Fruit fly (Drosophila melanogaster): ENCODE measurements around the gene CG10375.

CG10375 gene

DNA sequence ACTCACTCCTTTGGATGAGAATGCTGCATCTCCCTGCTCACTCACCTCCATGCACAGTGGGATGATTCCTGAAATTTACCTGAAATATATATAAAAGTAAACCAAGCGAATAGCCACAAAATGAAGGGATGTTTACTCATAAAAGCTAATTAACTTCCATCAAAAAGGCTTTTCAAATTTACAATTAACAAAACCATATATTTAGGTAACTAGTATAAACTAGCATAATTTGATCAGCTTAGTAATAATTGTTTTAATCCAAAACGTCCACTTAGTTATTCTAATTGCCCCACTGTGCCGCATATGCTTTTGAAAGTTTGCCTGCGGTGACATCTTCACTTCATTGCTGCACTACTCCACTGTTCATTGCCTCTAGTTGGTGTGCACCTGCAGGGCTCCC, 16.4 kb downstream of the CG10375 start (continued):
- TF ChIP-seq CG9797 (GFP tag; optimal IDR thresholded peaks at IDR 0.05): no peak
- TF ChIP-seq CG2712 (tag; optimal IDR thresholded peaks at IDR 0.05): peak; percentile 91
- no peak for TF ChIP-seq schlank (tag; optimal IDR thresholded peaks at IDR 0.05)
- peak; percentile 89 for TF ChIP-seq Sox102F (GFP tag; optimal IDR thresholded peaks at IDR 0.05)
- TF ChIP-seq HHEX (GFP tag; optimal IDR thresholded peaks at IDR 0.05): peak; percentile 47
- TF ChIP-seq CG12769 (tag; optimal IDR thresholded peaks at IDR 0.05): peak; percentile 31
- peak; percentile 43 for TF ChIP-seq CG17568 (GFP tag; optimal IDR thresholded peaks at IDR 0.05)
- peak; percentile 82 for TF ChIP-seq CoRest (tag; optimal IDR thresholded peaks at IDR 0.05)
- TF ChIP-seq Usf (GFP tag; optimal IDR thresholded peaks at IDR 0.05): peak; percentile 5
- peak; percentile 66 for TF ChIP-seq CG15269 (tag; optimal IDR thresholded peaks at IDR 0.05)
- TF ChIP-seq CG13775 (GFP tag; optimal IDR thresholded peaks at IDR 0.05): peak; percentile 77
- TF ChIP-seq CG31388 (GFP tag; optimal IDR thresholded peaks at IDR 0.05): no peak
- TF ChIP-seq bsh (GFP tag; optimal IDR thresholded peaks at IDR 0.05): peak; percentile 87 to 92
- peak; percentile 63 for TF ChIP-seq org-1 (GFP tag; optimal IDR thresholded peaks at IDR 0.05)
- peak; percentile 69 for TF ChIP-seq Abd-B (GFP tag; optimal IDR thresholded peaks at IDR 0.05)
- TF ChIP-seq Mrtf (GFP tag; IDR thresholded peaks at IDR 0.05): no peak
- TF ChIP-seq ac (GFP tag; optimal IDR thresholded peaks at IDR 0.05): peak; percentile 52
- TF ChIP-seq CG18262 (tag; optimal IDR thresholded peaks at IDR 0.05): peak; percentile 94
- peak; percentile 21 for TF ChIP-seq Ets97D (GFP tag; optimal IDR thresholded peaks at IDR 0.05)
- TF ChIP-seq PHDP (tag; optimal IDR thresholded peaks at IDR 0.05): peak; percentile 83
- TF ChIP-seq Dip3 (GFP tag; optimal IDR thresholded peaks at IDR 0.05): peak; percentile 25
- TF ChIP-seq Sry-β (GFP tag; optimal IDR thresholded peaks at IDR 0.05): no peak
- TF ChIP-seq vfl (GFP tag; optimal IDR thresholded peaks at IDR 0.05): no peak
- no peak for TF ChIP-seq maf-S (GFP tag; optimal IDR thresholded peaks at IDR 0.05)
- no peak for TF ChIP-seq Taf1 (GFP tag; IDR thresholded peaks at IDR 0.05)
- TF ChIP-seq Mes4 (GFP tag; optimal IDR thresholded peaks at IDR 0.05): peak; percentile 41
- TF ChIP-seq oc (tag; optimal IDR thresholded peaks at IDR 0.05): peak; percentile 84
- TF ChIP-seq CG2116 (GFP tag; optimal IDR thresholded peaks at IDR 0.05): peak; percentile 4
- peak; percentile 8 for TF ChIP-seq Dad (GFP tag; optimal IDR thresholded peaks at IDR 0.05)
- no peak for TF ChIP-seq ham (GFP tag; IDR thresholded peaks at IDR 0.05)
- TF ChIP-seq kni (GFP tag; optimal IDR thresholded peaks at IDR 0.05): no peak
- TF ChIP-seq D (optimal IDR thresholded peaks at IDR 0.05): no peak
- peak; percentile 88 for TF ChIP-seq D (GFP tag; optimal IDR thresholded peaks at IDR 0.05)
- TF ChIP-seq CG3065 (GFP tag; optimal IDR thresholded peaks at IDR 0.05): peak; percentile 10
- TF ChIP-seq aop (GFP tag; IDR thresholded peaks at IDR 0.05): no peak
- TF ChIP-seq esg (GFP tag; conservative IDR thresholded peaks at IDR 0.05): peak; percentile 53
- peak; percentile 79 for TF ChIP-seq Drgx (GFP tag; IDR thresholded peaks at IDR 0.05)
- peak; percentile 31 for TF ChIP-seq CG12744 (GFP tag; optimal IDR thresholded peaks at IDR 0.05)
- TF ChIP-seq Elba2 (GFP tag; optimal IDR thresholded peaks at IDR 0.05): no peak
- peak; percentile 63 for TF ChIP-seq peb (GFP tag; IDR thresholded peaks at IDR 0.05)
- TF ChIP-seq CG2875 (GFP tag; optimal IDR thresholded peaks at IDR 0.05): peak; percentile 84
- TF ChIP-seq ttk (GFP tag; IDR thresholded peaks at IDR 0.05): peak; percentile 60
- TF ChIP-seq CG1832 (GFP tag; optimal IDR thresholded peaks at IDR 0.05): no peak
- TF ChIP-seq her (GFP tag; optimal IDR thresholded peaks at IDR 0.05): no peak
- peak; percentile 65 for TF ChIP-seq CG32772 (GFP tag; IDR thresholded peaks at IDR 0.05)
- TF ChIP-seq hb (GFP tag; IDR thresholded peaks at IDR 0.05; ENCODE audit: partially characterized antibody): no peak
- TF ChIP-seq Kr (GFP tag; optimal IDR thresholded peaks at IDR 0.05): no peak
- peak; percentile 72 for TF ChIP-seq CG17359 (tag; optimal IDR thresholded peaks at IDR 0.05)
- peak; percentile 29 for TF ChIP-seq btn (GFP tag; optimal IDR thresholded peaks at IDR 0.05)
- peak; percentile 62 for TF ChIP-seq CG18599 (GFP tag; optimal IDR thresholded peaks at IDR 0.05)
- TF ChIP-seq tio (GFP tag; optimal IDR thresholded peaks at IDR 0.05): peak; percentile 83

Measured in whole organism, embryonic.